Worm (Caenorhabditis elegans): ENCODE results near the gene C33F10.12.

- TF ChIP-seq lin-13 (GFP tag; optimal IDR thresholded peaks at IDR 0.05) (no peak), mdl-1 (tag; optimal IDR thresholded peaks at IDR 0.05) (no peak)
These were observed 34.3 kb upstream of the C33F10.12 start for ce11 chrII:4871834-4872233.

Measured in whole organism, L2 larva.